Worm (Caenorhabditis elegans) whole organism, late embryonic: ENCODE data around the gene pct-1.

Experiments used
- C38D4.7 ChIP-seq: fragments of 200-800 bp; sonication (Bioruptor generic); optimal IDR thresholded peaks from 2 replicates; lab custom pipeline; 2018; ENCODE audit warnings: mild to moderate bottlenecking, missing genetic modification characterization, moderate library complexity, missing compliant biosample characterization
- K09A11.1 ChIP-seq: sonication (generic microtip); optimal IDR thresholded peaks from 2 replicates; lab custom pipeline; 2017; ENCODE audit warnings: antibody characterized with exemption, mild to moderate bottlenecking, missing genetic modification characterization, missing compliant biosample characterization; ENCODE audit not compliant: insufficient read depth
- Y22D7AL.16 ChIP-seq: sonication (generic microtip); optimal IDR thresholded peaks from 2 replicates; lab custom pipeline; 2016; ENCODE audit warnings: missing genetic modification characterization, missing compliant biosample characterization
- ama-1 ChIP-seq: fragments of 150-350 bp; optimal IDR thresholded peaks from 2 replicates; lab custom pipeline; 2014
- ceh-14 ChIP-seq: sonication (generic microtip); optimal IDR thresholded peaks from 2 replicates; lab custom pipeline; 2016; ENCODE audit warnings: missing genotype, missing genetic modification characterization, missing compliant biosample characterization
- ceh-22 ChIP-seq: sonication (generic microtip); optimal IDR thresholded peaks from 2 replicates; lab custom pipeline; 2017; ENCODE audit warnings: missing biosample characterization, missing genetic modification characterization
- ceh-24 ChIP-seq: sonication (generic microtip); optimal IDR thresholded peaks from 2 replicates; lab custom pipeline; 2016; ENCODE audit warnings: mild to moderate bottlenecking, missing genetic modification characterization, missing compliant biosample characterization
- ceh-30 ChIP-seq: fragments of 150-350 bp; optimal IDR thresholded peaks from 2 replicates; lab custom pipeline; 2014; ENCODE audit warnings: missing biosample characterization, missing genetic modification characterization
- ceh-34 ChIP-seq: sonication (generic microtip); optimal IDR thresholded peaks from 2 replicates; lab custom pipeline; 2016; ENCODE audit warnings: mild to moderate bottlenecking, missing genetic modification characterization, missing compliant biosample characterization
- ceh-45 ChIP-seq: fragments of 200-800 bp; sonication (Bioruptor generic); IDR thresholded peaks from 2 replicates; pipeline ENCODE4 v1.3.6; 2022; ENCODE audit warnings: missing genetic modification reagents, missing genetic modification characterization, missing compliant biosample characterization
- ceh-48 ChIP-seq: sonication (generic microtip); optimal IDR thresholded peaks from 2 replicates; lab custom pipeline; 2016; ENCODE audit warnings: missing genetic modification characterization, inconsistent platforms, missing compliant biosample characterization
- ceh-6 ChIP-seq: fragments of 200-800 bp; sonication (Bioruptor generic); optimal IDR thresholded peaks from 2 replicates; lab custom pipeline; 2018; ENCODE audit warnings: mild to moderate bottlenecking, missing genetic modification characterization, missing compliant biosample characterization
- ceh-9 ChIP-seq: sonication (generic microtip); optimal IDR thresholded peaks from 2 replicates; lab custom pipeline; 2016; ENCODE audit warnings: mild to moderate bottlenecking, missing genetic modification characterization, inconsistent platforms, missing compliant biosample characterization
- che-1 ChIP-seq: sonication (generic microtip); optimal IDR thresholded peaks from 2 replicates; lab custom pipeline; 2016; ENCODE audit warnings: mild to moderate bottlenecking, missing genetic modification characterization, missing compliant biosample characterization
- dmd-4 ChIP-seq: sonication (generic microtip); optimal IDR thresholded peaks from 2 replicates; lab custom pipeline; 2016; ENCODE audit warnings: borderline replicate concordance, missing genetic modification characterization, missing compliant biosample characterization
- dve-1 ChIP-seq: sonication (generic microtip); optimal IDR thresholded peaks from 2 replicates; lab custom pipeline; 2017; ENCODE audit warnings: antibody characterized with exemption, mild to moderate bottlenecking, missing genetic modification characterization, missing compliant biosample characterization
- elt-4 ChIP-seq: sonication (generic microtip); optimal IDR thresholded peaks from 2 replicates; lab custom pipeline; 2016; ENCODE audit warnings: missing genetic modification characterization, missing compliant biosample characterization
- eyg-1 ChIP-seq: sonication (generic microtip); optimal IDR thresholded peaks from 2 replicates; lab custom pipeline; 2016; ENCODE audit warnings: missing genotype, missing genetic modification characterization, missing compliant biosample characterization
- fax-1 ChIP-seq: sonication (generic microtip); optimal IDR thresholded peaks from 2 replicates; lab custom pipeline; 2016; ENCODE audit warnings: missing genotype, missing genetic modification characterization, missing compliant biosample characterization
- fkh-10 ChIP-seq: fragments of 150-350 bp; optimal IDR thresholded peaks from 2 replicates; lab custom pipeline; 2014; ENCODE audit warnings: missing biosample characterization, missing genetic modification reagents, missing genetic modification characterization
- hlh-15 ChIP-seq: sonication (generic microtip); optimal IDR thresholded peaks from 2 replicates; lab custom pipeline; 2016; ENCODE audit warnings: missing genetic modification characterization, missing compliant biosample characterization
- hlh-8 ChIP-seq: sonication (generic microtip); optimal IDR thresholded peaks from 2 replicates; lab custom pipeline; 2016; ENCODE audit warnings: missing genotype, missing genetic modification characterization, missing compliant biosample characterization
- lim-6 ChIP-seq: sonication (generic microtip); optimal IDR thresholded peaks from 2 replicates; lab custom pipeline; 2016; ENCODE audit warnings: missing genetic modification characterization, missing compliant biosample characterization
- madf-2 ChIP-seq: sonication (generic microtip); optimal IDR thresholded peaks from 2 replicates; lab custom pipeline; 2017; ENCODE audit warnings: missing genetic modification characterization, missing compliant biosample characterization
- nhr-11 ChIP-seq: fragments of 150-350 bp; optimal IDR thresholded peaks from 2 replicates; lab custom pipeline; 2014; ENCODE audit warnings: missing biosample characterization, missing genetic modification characterization
- npax-4 ChIP-seq: sonication (generic microtip); optimal IDR thresholded peaks from 2 replicates; lab custom pipeline; 2016; ENCODE audit warnings: missing genetic modification characterization, missing compliant biosample characterization
- pat-9 ChIP-seq: fragments of 200-800 bp; sonication (Bioruptor generic); optimal IDR thresholded peaks from 2 replicates; lab custom pipeline; 2018; ENCODE audit warnings: mild to moderate bottlenecking, missing genetic modification characterization, moderate library complexity, missing compliant biosample characterization
- pax-1 ChIP-seq: fragments of 150-350 bp; optimal IDR thresholded peaks from 2 replicates; lab custom pipeline; 2014; ENCODE audit warnings: missing biosample characterization, missing genetic modification characterization
- pha-2 ChIP-seq: sonication (generic microtip); optimal IDR thresholded peaks from 2 replicates; lab custom pipeline; 2017; ENCODE audit warnings: mild to moderate bottlenecking, missing genetic modification characterization, missing compliant biosample characterization
- pha-4 ChIP-seq: fragments of 150-350 bp; optimal IDR thresholded peaks from 2 replicates; lab custom pipeline; 2018; ENCODE audit warnings: missing biosample characterization, missing genetic modification reagents, missing genetic modification characterization
- pqm-1 ChIP-seq: sonication (generic microtip); optimal IDR thresholded peaks from 2 replicates; lab custom pipeline; 2016; ENCODE audit warnings: missing genetic modification characterization, missing compliant biosample characterization
- pros-1 ChIP-seq: fragments of 150-350 bp; optimal IDR thresholded peaks from 2 replicates; lab custom pipeline; 2014; ENCODE audit warnings: missing biosample characterization, missing genetic modification reagents, missing genetic modification characterization
- ref-2 ChIP-seq: sonication (generic microtip); optimal IDR thresholded peaks from 2 replicates; lab custom pipeline; 2016; ENCODE audit warnings: missing genetic modification characterization, missing compliant biosample characterization
- sox-2 ChIP-seq: fragments of 200-800 bp; sonication (Bioruptor generic); IDR thresholded peaks from 2 replicates; pipeline ENCODE4 v1.3.6; 2022; ENCODE audit warnings: missing genetic modification reagents, missing genetic modification characterization, missing compliant biosample characterization
- tbx-2 ChIP-seq: sonication (generic microtip); optimal IDR thresholded peaks from 2 replicates; lab custom pipeline; 2016; ENCODE audit warnings: missing genetic modification characterization, missing compliant biosample characterization
- tbx-7 ChIP-seq: sonication (generic microtip); optimal IDR thresholded peaks from 2 replicates; lab custom pipeline; 2016; ENCODE audit warnings: missing genotype, missing genetic modification characterization, missing compliant biosample characterization
- ttx-3 ChIP-seq: sonication (generic microtip); optimal IDR thresholded peaks from 2 replicates; lab custom pipeline; 2016; ENCODE audit warnings: missing genetic modification reagents, missing genetic modification characterization, missing compliant biosample characterization
- unc-3 ChIP-seq, 2 experiments: fragments of 200-800 bp in 1 of 2; sonication (Bioruptor generic) in 1 of 2; sonication (generic microtip) in 1 of 2; conservative IDR thresholded peaks in 1 of 2; optimal IDR thresholded peaks in 1 of 2; 2 replicates each; pipeline versions ENCODE4 v1.3.6 to Lab custom; 2016 to 2022; ENCODE audit warnings: missing compliant biosample characterization in 2 of 2, missing genetic modification characterization in 2 of 2, missing genetic modification reagents in 1 of 2
- unc-55 ChIP-seq: sonication (generic microtip); optimal IDR thresholded peaks from 2 replicates; lab custom pipeline; 2017; ENCODE audit warnings: missing biosample characterization, missing genetic modification reagents, missing genetic modification characterization
- ztf-16 ChIP-seq: sonication (generic microtip); optimal IDR thresholded peaks from 2 replicates; lab custom pipeline; 2017; ENCODE audit warnings: missing genetic modification characterization, missing compliant biosample characterization

Gene pct-1

DNA sequence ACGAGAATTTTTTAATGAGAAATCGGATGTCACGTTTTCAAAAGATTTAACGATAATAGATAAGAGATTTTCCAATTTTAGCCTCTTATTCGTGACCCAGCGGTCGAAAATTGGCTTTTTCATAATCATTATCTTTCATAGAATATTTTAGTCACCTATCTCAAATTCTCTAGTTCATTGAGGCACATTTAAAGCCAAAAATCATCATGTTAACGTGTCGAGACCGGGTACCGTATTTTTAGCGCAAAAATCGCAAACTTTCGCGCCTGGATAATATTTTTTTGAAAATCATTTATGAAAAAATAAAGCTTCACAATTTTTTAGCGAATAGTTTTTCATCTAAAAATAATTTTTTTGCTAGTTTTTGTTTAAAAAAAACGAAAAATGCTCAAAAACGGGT lies 10.3 kb upstream of the pct-1 start, which contains the start of gene B0218.7:
TSS of gene B0218.7 (minus strand) at position 101 of the 400 bp plus-strand sequence.
- TF ChIP-seq ceh-45 (no peak), dmd-4 (tag; lab: Kevin White, UChicago) (no peak), ref-2 (tag; lab: Kevin White, UChicago) (no peak), pha-2 (tag; lab: Kevin White, UChicago) (no peak), hlh-15 (tag; lab: Kevin White, UChicago) (no peak), ceh-48 (tag; lab: Kevin White, UChicago) (no peak), fkh-10 (GFP tag; lab: Kevin White, UChicago) (no peak), unc-3 (GFP tag; conservative IDR thresholded peaks at IDR 0.05; lab: Robert Waterston, UW) (no peak), unc-3 (tag; optimal IDR thresholded peaks at IDR 0.05; lab: Kevin White, UChicago) (no peak), pax-1 (tag; lab: Kevin White, UChicago) (no peak), ama-1 (lab: Kevin White, UChicago) (no peak), tbx-2 (tag; lab: Kevin White, UChicago) (no peak), pros-1 (tag; lab: Kevin White, UChicago) (no peak), ceh-9 (tag; lab: Kevin White, UChicago) (no peak), ceh-34 (no peak), unc-55 (GFP tag; lab: Kevin White, UChicago) (no peak)
- TF ChIP-seq, all 69 proteins: peak for 0

DNA sequence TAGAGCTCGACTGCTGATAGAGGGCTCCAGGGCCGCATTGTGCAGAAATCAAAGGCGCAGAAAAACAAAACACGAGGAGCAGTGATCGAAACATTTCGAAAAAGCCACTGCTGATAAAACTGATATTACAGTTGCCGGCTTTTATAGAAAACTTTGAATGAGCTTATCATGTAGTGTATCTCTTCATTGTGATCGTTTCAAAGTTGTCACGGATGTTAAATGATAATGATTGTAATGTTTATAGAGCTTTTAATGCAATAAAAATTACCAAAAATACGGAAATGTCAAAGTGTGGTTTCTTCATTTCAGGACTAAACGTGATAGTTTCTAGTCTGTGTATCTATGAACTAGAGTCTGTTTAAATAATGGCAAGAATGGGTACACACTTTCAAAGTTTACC lies 7.6 kb upstream of the pct-1 start, which contains the start of gene clec-52:
TSS of gene clec-52 (minus strand) at position 101 of the 400 bp plus-strand sequence.
- no peak for TF ChIP-seq pat-9
- no peak for TF ChIP-seq unc-3 (GFP tag; conservative IDR thresholded peaks at IDR 0.05; lab: Robert Waterston, UW)
- no peak for TF ChIP-seq unc-3 (tag; optimal IDR thresholded peaks at IDR 0.05; lab: Kevin White, UChicago)
- TF ChIP-seq ceh-24 (tag; lab: Kevin White, UChicago), result no peak
- no peak for TF ChIP-seq madf-2 (tag; lab: Kevin White, UChicago)
- TF ChIP-seq sox-2, result no peak
- no peak for TF ChIP-seq nhr-11 (tag; lab: Kevin White, UChicago)
- TF ChIP-seq ref-2 (tag; lab: Kevin White, UChicago), result no peak
- no peak for TF ChIP-seq eyg-1 (tag; lab: Kevin White, UChicago)

DNA sequence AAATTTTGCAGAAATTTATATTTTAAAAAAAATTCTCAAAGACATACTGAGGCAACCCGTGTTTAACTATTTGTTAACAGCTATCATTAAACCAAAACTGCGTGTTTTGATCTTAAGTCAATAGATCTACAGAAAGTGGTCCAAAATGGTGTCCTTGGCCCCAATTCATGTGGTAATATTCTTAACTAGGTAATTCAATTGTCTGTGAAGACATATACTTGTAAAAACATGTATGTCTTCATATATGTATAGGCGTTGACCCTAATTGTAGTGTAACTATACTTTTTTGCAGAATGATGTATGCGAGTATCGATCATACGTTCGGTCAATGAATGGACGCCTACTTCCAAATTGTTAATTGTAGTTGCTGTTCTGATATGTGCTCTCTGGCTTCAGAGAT lies 6.6 kb upstream of the pct-1 start, which contains the start of gene C07G1.15:
TSS of gene C07G1.15 (plus strand) at position 301 of the 400 bp plus-strand sequence.
- TF ChIP-seq lim-6 (tag; lab: Kevin White, UChicago) (no peak), tbx-7 (tag; lab: Kevin White, UChicago) (no peak), C38D4.7 (GFP tag; lab: Kevin White, UChicago) (no peak), dve-1 (tag; lab: Kevin White, UChicago) (no peak), ama-1 (lab: Kevin White, UChicago) (no peak), ztf-16 (tag; lab: Kevin White, UChicago) (no peak), ceh-6 (GFP tag; lab: Kevin White, UChicago) (no peak), fax-1 (tag; lab: Kevin White, UChicago) (no peak), hlh-8 (tag; lab: Kevin White, UChicago) (no peak), fkh-10 (GFP tag; lab: Kevin White, UChicago) (no peak), ceh-22 (tag; lab: Kevin White, UChicago) (no peak), npax-4 (no peak), eyg-1 (tag; lab: Kevin White, UChicago) (no peak), K09A11.1 (tag; lab: Kevin White, UChicago) (no peak), elt-4 (tag; lab: Kevin White, UChicago) (no peak), hlh-15 (tag; lab: Kevin White, UChicago) (no peak)

DNA sequence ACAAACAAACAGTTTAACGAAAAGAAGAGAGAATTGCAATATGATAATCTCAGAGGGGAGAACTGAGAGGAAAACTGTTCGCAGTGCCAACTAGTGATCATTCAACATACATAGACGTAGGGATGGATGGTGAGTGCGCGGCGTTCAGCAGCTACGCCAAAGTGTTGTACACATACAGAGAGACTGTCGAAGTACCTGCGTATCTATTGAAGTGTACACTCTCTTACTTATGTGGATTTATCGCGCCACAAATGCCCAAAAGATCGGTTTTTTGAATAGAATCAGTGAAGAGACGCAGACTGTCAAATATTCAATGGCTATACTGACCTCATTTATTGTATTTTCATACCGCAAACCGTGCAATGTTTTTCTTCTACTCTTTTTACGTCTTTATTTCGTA lies 6.0 kb upstream of the pct-1 start:
- TF ChIP-seq tbx-2 (tag; lab: Kevin White, UChicago), result no peak
- peak; percentile 7 for TF ChIP-seq ref-2 (tag; lab: Kevin White, UChicago)
- peak; percentile 25 for TF ChIP-seq dve-1 (tag; lab: Kevin White, UChicago)
- no peak for TF ChIP-seq ttx-3 (tag; lab: Kevin White, UChicago)
- TF ChIP-seq pat-9, result no peak
- TF ChIP-seq ceh-30 (tag; lab: Kevin White, UChicago), result no peak
- no peak for TF ChIP-seq ceh-14 (tag; lab: Kevin White, UChicago)
- no peak for TF ChIP-seq hlh-15 (tag; lab: Kevin White, UChicago)
- TF ChIP-seq npax-4, result no peak
- no peak for TF ChIP-seq pqm-1 (tag; lab: Kevin White, UChicago)
- no peak for TF ChIP-seq che-1
- no peak for TF ChIP-seq pha-2 (tag; lab: Kevin White, UChicago)
- TF ChIP-seq pha-4 (tag; lab: Kevin White, UChicago), result no peak
- no peak for TF ChIP-seq ceh-9 (tag; lab: Kevin White, UChicago)
- TF ChIP-seq Y22D7AL.16, result no peak
- TF ChIP-seq pros-1 (tag; lab: Kevin White, UChicago), result no peak
- TF ChIP-seq ceh-45, result no peak
